Worm (Caenorhabditis elegans): ENCODE measurements around the gene rnh-1.0.

rnh-1.0 gene

DNA sequence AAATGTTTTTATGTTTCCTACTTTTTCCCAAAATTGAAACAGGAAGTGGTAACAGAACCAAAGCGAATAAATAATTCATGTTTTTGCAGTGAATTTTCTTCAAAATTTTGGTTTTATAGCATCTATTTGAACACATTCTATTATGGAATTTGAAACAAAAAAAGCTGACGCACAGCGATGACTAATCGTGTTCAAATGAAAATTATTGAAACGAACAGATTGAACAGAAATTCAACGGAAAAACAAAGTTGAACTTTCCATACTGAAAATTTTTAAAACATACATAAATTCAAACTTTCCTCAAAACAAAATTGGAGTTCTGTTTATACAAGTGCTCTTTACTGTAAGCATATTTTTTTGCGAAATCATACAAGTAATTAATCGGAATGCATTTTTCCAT is 16.9 kb downstream of the rnh-1.0 start, which contains the start of gene F59A6.12:
Gene F59A6.12, minus strand, starts transcription at position 101 of the 400 bp plus-strand sequence.
- TF ChIP-seq flh-1 (GFP tag; optimal IDR thresholded peaks at IDR 0.05): no peak
- no peak for TF ChIP-seq lsy-2 (tag; optimal IDR thresholded peaks at IDR 0.05)
- no peak for TF ChIP-seq blmp-1 (tag; optimal IDR thresholded peaks at IDR 0.05)
- no peak for TF ChIP-seq mab-5 (tag; optimal IDR thresholded peaks at IDR 0.05)
- no peak for TF ChIP-seq tbx-8 (GFP tag; optimal IDR thresholded peaks at IDR 0.05)
- no peak for TF ChIP-seq unc-39 (tag; optimal IDR thresholded peaks at IDR 0.05)
- no peak for TF ChIP-seq pha-4 (tag; optimal IDR thresholded peaks at IDR 0.05)
- no peak for TF ChIP-seq ztf-11 (tag; optimal IDR thresholded peaks at IDR 0.05)

DNA sequence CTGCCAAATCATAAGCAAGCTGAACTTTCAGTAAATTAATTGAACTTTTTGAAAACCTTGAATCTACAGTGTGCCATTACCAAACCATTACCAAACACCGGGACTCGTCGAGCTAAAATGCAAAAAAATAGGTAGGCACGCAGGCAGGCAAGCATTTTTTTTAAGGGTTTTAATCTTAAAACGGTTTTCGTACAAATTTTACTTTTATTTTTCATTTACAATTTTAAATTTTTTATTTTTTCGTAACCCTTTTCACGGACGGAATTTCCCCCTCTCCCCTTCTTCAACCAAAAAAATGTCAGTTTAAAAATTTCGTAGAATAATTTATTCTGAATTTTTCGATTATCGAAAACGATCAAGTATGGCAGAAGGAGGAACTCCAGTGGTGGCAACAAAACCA is 19.3 kb downstream of the rnh-1.0 start, which contains the start of gene F59A6.2:
Gene F59A6.2, plus strand, starts transcription at position 301 of the 400 bp plus-strand sequence.
- TF ChIP-seq cnd-1 (tag; optimal IDR thresholded peaks at IDR 0.05) (no peak), bed-3 (GFP tag; optimal IDR thresholded peaks at IDR 0.05) (no peak), mep-1 (tag; optimal IDR thresholded peaks at IDR 0.05) (no peak), unc-39 (tag; optimal IDR thresholded peaks at IDR 0.05) (no peak), unc-120 (tag; optimal IDR thresholded peaks at IDR 0.05; ENCODE audit: poor library complexity, severe bottlenecking) (no peak), ces-1 (GFP tag; optimal IDR thresholded peaks at IDR 0.05) (no peak), sptf-1 (tag; optimal IDR thresholded peaks at IDR 0.05) (no peak), lin-13 (tag; optimal IDR thresholded peaks at IDR 0.05) (no peak), nhr-237 (tag; optimal IDR thresholded peaks at IDR 0.05) (no peak), mab-5 (tag; optimal IDR thresholded peaks at IDR 0.05) (no peak), unc-62 (GFP tag; optimal IDR thresholded peaks at IDR 0.05) (no peak), pha-4 (tag; optimal IDR thresholded peaks at IDR 0.05) (no peak), M03D4.4 (tag; optimal IDR thresholded peaks at IDR 0.05) (no peak), lsy-2 (tag; optimal IDR thresholded peaks at IDR 0.05) (no peak), nhr-12 (tag; optimal IDR thresholded peaks at IDR 0.05) (no peak), nhr-2 (tag; optimal IDR thresholded peaks at IDR 0.05) (no peak), zip-8 (tag; optimal IDR thresholded peaks at IDR 0.05) (no peak), elt-3 (tag; optimal IDR thresholded peaks at IDR 0.05) (no peak), elt-1 (tag; optimal IDR thresholded peaks at IDR 0.05; ENCODE audit: borderline replicate concordance, insufficient read depth) (no peak), snpc-4 (tag; optimal IDR thresholded peaks at IDR 0.05) (no peak)

DNA sequence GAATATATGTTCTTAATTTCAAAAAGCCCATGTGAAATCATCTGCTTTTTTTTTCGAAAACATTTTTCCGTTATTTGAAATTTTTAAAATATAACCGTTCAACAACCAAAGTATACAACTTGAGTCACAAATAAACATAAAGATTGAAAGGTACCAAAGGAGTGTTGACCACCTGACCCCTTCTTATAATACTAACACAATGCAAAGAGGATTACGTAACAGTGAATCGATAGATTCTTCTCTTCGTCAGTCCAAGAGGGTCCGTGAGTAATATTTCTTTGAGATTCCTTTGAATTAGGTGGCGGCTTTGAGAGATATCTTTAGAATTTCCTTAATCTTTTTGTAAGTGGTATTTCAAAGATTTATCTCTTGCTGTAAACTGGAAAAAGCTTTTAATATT is 21.0 kb downstream of the rnh-1.0 start:
- TF ChIP-seq ceh-43 (GFP tag; optimal IDR thresholded peaks at IDR 0.05) (no peak), ceh-39 (tag; optimal IDR thresholded peaks at IDR 0.05) (peak; percentile 70), zip-8 (tag; optimal IDR thresholded peaks at IDR 0.05) (peak; percentile 78), nhr-2 (tag; optimal IDR thresholded peaks at IDR 0.05) (peak; percentile 89)

DNA sequence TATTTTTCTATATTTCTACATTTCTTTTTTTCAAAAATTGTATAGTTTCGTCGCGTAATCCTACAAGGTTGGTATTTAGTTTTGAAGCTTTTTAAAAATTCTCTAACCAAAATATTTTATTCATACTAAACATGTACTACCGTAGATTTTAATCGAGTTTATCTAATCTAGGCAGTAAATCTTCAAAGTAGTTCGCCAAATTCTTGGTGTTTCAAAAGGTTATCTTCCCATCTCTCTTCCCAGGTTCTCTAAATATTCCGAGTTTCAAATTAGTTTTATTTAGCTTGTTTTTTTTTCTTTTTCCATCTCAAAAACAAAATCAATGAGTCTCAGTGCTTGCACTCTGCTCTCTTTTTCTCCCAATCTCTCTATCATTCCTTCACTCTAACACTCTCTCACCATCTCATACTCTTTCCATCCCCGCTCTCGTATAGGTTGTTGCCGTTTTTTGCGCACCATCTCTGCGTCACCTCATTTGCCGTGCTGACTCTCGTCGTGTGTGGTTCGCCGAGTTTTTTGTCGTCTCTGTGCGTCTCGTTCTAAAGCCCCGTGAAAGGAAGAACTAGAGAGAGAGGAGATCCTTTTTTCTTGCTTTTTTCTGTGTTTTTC is 22.0 kb downstream of the rnh-1.0 start:
- TF ChIP-seq nhr-28 (tag; optimal IDR thresholded peaks at IDR 0.05) (no peak), mep-1 (tag; optimal IDR thresholded peaks at IDR 0.05) (peak; percentile 13), nhr-76 (tag; optimal IDR thresholded peaks at IDR 0.05) (no peak), unc-120 (tag; optimal IDR thresholded peaks at IDR 0.05; ENCODE audit: poor library complexity, severe bottlenecking) (peak; percentile 77), pha-4 (tag; optimal IDR thresholded peaks at IDR 0.05) (peak; percentile 33), hlh-1 (tag; optimal IDR thresholded peaks at IDR 0.05) (peak; percentile 7), lsy-2 (tag; optimal IDR thresholded peaks at IDR 0.05) (no peak), zip-8 (tag; optimal IDR thresholded peaks at IDR 0.05) (no peak), ces-1 (GFP tag; optimal IDR thresholded peaks at IDR 0.05) (peak; percentile 75), mab-5 (tag; optimal IDR thresholded peaks at IDR 0.05) (no peak), bed-3 (GFP tag; optimal IDR thresholded peaks at IDR 0.05) (no peak), nhr-2 (tag; optimal IDR thresholded peaks at IDR 0.05) (no peak), ceh-39 (tag; optimal IDR thresholded peaks at IDR 0.05) (no peak), lin-13 (tag; optimal IDR thresholded peaks at IDR 0.05) (no peak), flh-1 (GFP tag; optimal IDR thresholded peaks at IDR 0.05) (no peak), elt-3 (tag; optimal IDR thresholded peaks at IDR 0.05) (no peak), nhr-12 (tag; optimal IDR thresholded peaks at IDR 0.05) (no peak), unc-62 (GFP tag; optimal IDR thresholded peaks at IDR 0.05) (no peak), sptf-1 (tag; optimal IDR thresholded peaks at IDR 0.05) (no peak), ztf-11 (tag; optimal IDR thresholded peaks at IDR 0.05) (no peak), unc-39 (tag; optimal IDR thresholded peaks at IDR 0.05) (peak; percentile 15), lin-32 (GFP tag; optimal IDR thresholded peaks at IDR 0.05) (no peak), nhr-237 (tag; optimal IDR thresholded peaks at IDR 0.05) (no peak), cnd-1 (tag; optimal IDR thresholded peaks at IDR 0.05) (no peak), snpc-4 (tag; optimal IDR thresholded peaks at IDR 0.05) (no peak), tbx-8 (GFP tag; optimal IDR thresholded peaks at IDR 0.05) (no peak), M03D4.4 (tag; optimal IDR thresholded peaks at IDR 0.05) (no peak), sem-2 (GFP tag; optimal IDR thresholded peaks at IDR 0.05) (no peak), blmp-1 (tag; optimal IDR thresholded peaks at IDR 0.05) (no peak), drap-1 (GFP tag; optimal IDR thresholded peaks at IDR 0.05) (no peak), ceh-43 (GFP tag; optimal IDR thresholded peaks at IDR 0.05) (no peak), ham-2 (GFP tag; optimal IDR thresholded peaks at IDR 0.05) (no peak), mls-2 (tag; optimal IDR thresholded peaks at IDR 0.05) (peak; percentile 33), elt-1 (tag; optimal IDR thresholded peaks at IDR 0.05; ENCODE audit: borderline replicate concordance, insufficient read depth) (peak; percentile 84), ceh-83 (GFP tag; optimal IDR thresholded peaks at IDR 0.05) (no peak)

All from whole organism, mixed stage, embryonic.